Worm (Caenorhabditis elegans) whole organism, L2 larva: Measurements from ENCODE around the gene T16A9.3.

ENCODE experiments used
- C34F6.9 ChIP-seq: fragments of 150-350 bp; optimal IDR thresholded peaks from 2 replicates; lab custom pipeline; 2014; ENCODE audit warnings: missing biosample characterization, missing genetic modification characterization
- F13H6.1 ChIP-seq: sonication (generic microtip); optimal IDR thresholded peaks from 2 replicates; lab custom pipeline; 2016; ENCODE audit warnings: missing genetic modification characterization, missing compliant biosample characterization
- R02D3.7 ChIP-seq: fragments of 150-350 bp; optimal IDR thresholded peaks from 2 replicates; lab custom pipeline; 2014; ENCODE audit warnings: missing biosample characterization, missing genetic modification characterization
- Y55F3AM.14 ChIP-seq: fragments of 200-800 bp; sonication (Bioruptor generic); optimal IDR thresholded peaks from 2 replicates; lab custom pipeline; 2018; ENCODE audit warnings: mild to moderate bottlenecking, missing genetic modification characterization, missing compliant biosample characterization
- ZK546.5 ChIP-seq: sonication (generic microtip); optimal IDR thresholded peaks from 2 replicates; lab custom pipeline; 2017; ENCODE audit warnings: missing biosample characterization, missing genetic modification characterization
- aly-2 ChIP-seq: fragments of 150-350 bp; optimal IDR thresholded peaks from 2 replicates; lab custom pipeline; 2014; ENCODE audit warnings: missing biosample characterization, missing genetic modification characterization
- ama-1 ChIP-seq: fragments of 150-350 bp; optimal IDR thresholded peaks from 2 replicates; lab custom pipeline; 2018; ENCODE audit warnings: inconsistent platforms
- blmp-1 ChIP-seq: sonication (generic microtip); optimal IDR thresholded peaks from 2 replicates; lab custom pipeline; 2017; ENCODE audit warnings: missing genetic modification characterization, mild to moderate bottlenecking, missing compliant biosample characterization, antibody characterized with exemption, moderate library complexity; ENCODE audit not compliant: insufficient read depth
- ceh-16 ChIP-seq: fragments of 150-350 bp; optimal IDR thresholded peaks from 2 replicates; lab custom pipeline; 2014; ENCODE audit warnings: missing biosample characterization, missing genetic modification characterization
- ceh-82 ChIP-seq: fragments of 150-350 bp; optimal IDR thresholded peaks from 2 replicates; lab custom pipeline; 2014; ENCODE audit warnings: missing biosample characterization, missing genetic modification characterization
- crh-2 ChIP-seq: sonication (generic microtip); optimal IDR thresholded peaks from 2 replicates; lab custom pipeline; 2017; ENCODE audit warnings: missing biosample characterization, missing genetic modification characterization
- dmd-4 ChIP-seq: sonication (generic microtip); optimal IDR thresholded peaks from 2 replicates; lab custom pipeline; 2017; ENCODE audit warnings: missing biosample characterization, missing genetic modification characterization
- egl-27 ChIP-seq: sonication (generic microtip); optimal IDR thresholded peaks from 3 replicates; lab custom pipeline; 2017; ENCODE audit warnings: missing biosample characterization, missing genetic modification reagents, missing genetic modification characterization
- elt-1 ChIP-seq: fragments of 150-350 bp; optimal IDR thresholded peaks from 2 replicates; lab custom pipeline; 2014; ENCODE audit warnings: missing biosample characterization, missing genetic modification characterization
- elt-3 ChIP-seq: sonication (generic microtip); optimal IDR thresholded peaks from 2 replicates; lab custom pipeline; 2017; ENCODE audit warnings: missing biosample characterization, missing genetic modification characterization
- fos-1 ChIP-seq: fragments of 150-350 bp; optimal IDR thresholded peaks from 2 replicates; lab custom pipeline; 2014; ENCODE audit warnings: missing biosample characterization, missing genetic modification characterization
- gmeb-1 ChIP-seq: fragments of 150-350 bp; optimal IDR thresholded peaks from 2 replicates; lab custom pipeline; 2014; ENCODE audit warnings: missing biosample characterization, missing genetic modification characterization
- lin-11 ChIP-seq: fragments of 150-350 bp; sonication (generic microtip); optimal IDR thresholded peaks from 2 replicates; lab custom pipeline; 2014; ENCODE audit warnings: missing biosample characterization, missing genetic modification characterization, inconsistent platforms, mixed read lengths
- lin-13 ChIP-seq: fragments of 150-350 bp; optimal IDR thresholded peaks from 2 replicates; lab custom pipeline; 2014; ENCODE audit warnings: missing biosample characterization, missing genetic modification reagents, missing genetic modification characterization
- lin-39 ChIP-seq: fragments of 150-350 bp; optimal IDR thresholded peaks from 2 replicates; lab custom pipeline; 2014; ENCODE audit warnings: missing biosample characterization, missing genetic modification reagents, missing genetic modification characterization
- mab-5 ChIP-seq: fragments of 150-350 bp; optimal IDR thresholded peaks from 2 replicates; lab custom pipeline; 2014; ENCODE audit warnings: missing biosample characterization, missing genetic modification characterization
- mbf-1 ChIP-seq: sonication (generic microtip); optimal IDR thresholded peaks from 2 replicates; lab custom pipeline; 2017; ENCODE audit warnings: missing biosample characterization, missing genetic modification characterization
- mdl-1 ChIP-seq, 2 experiments: fragments of 150-350 bp in 1 of 2; sonication (generic microtip) in 1 of 2; optimal IDR thresholded peaks; 2 replicates each; lab custom pipeline; 2017; ENCODE audit warnings: missing biosample characterization in 2 of 2, missing genetic modification characterization in 2 of 2
- nhr-10 ChIP-seq: sonication (generic microtip); optimal IDR thresholded peaks from 2 replicates; lab custom pipeline; 2017; ENCODE audit warnings: missing biosample characterization, missing genetic modification characterization
- nhr-11 ChIP-seq: fragments of 150-350 bp; optimal IDR thresholded peaks from 2 replicates; lab custom pipeline; 2014; ENCODE audit warnings: missing biosample characterization, missing genetic modification characterization
- nhr-12 ChIP-seq: fragments of 150-350 bp; optimal IDR thresholded peaks from 2 replicates; lab custom pipeline; 2014; ENCODE audit warnings: missing biosample characterization, missing genetic modification characterization
- nhr-129 ChIP-seq: fragments of 150-350 bp; optimal IDR thresholded peaks from 2 replicates; lab custom pipeline; 2014; ENCODE audit warnings: missing biosample characterization, missing genetic modification characterization
- nhr-23 ChIP-seq: fragments of 150-350 bp; optimal IDR thresholded peaks from 2 replicates; lab custom pipeline; 2014; ENCODE audit warnings: missing biosample characterization, missing genetic modification reagents, missing genetic modification characterization
- nhr-25 ChIP-seq: fragments of 150-350 bp; sonication (generic microtip); optimal IDR thresholded peaks from 3 replicates; lab custom pipeline; 2014; ENCODE audit warnings: missing biosample characterization, missing genetic modification characterization
- nhr-6 ChIP-seq: fragments of 150-350 bp; optimal IDR thresholded peaks from 2 replicates; lab custom pipeline; 2014; ENCODE audit warnings: missing biosample characterization, missing genetic modification characterization
- sem-4 ChIP-seq: fragments of 150-350 bp; optimal IDR thresholded peaks from 2 replicates; lab custom pipeline; 2014; ENCODE audit warnings: missing biosample characterization, missing genetic modification reagents, missing genetic modification characterization
- skn-1 ChIP-seq: sonication (generic microtip); optimal IDR thresholded peaks from 2 replicates; lab custom pipeline; 2017; ENCODE audit warnings: missing biosample characterization, missing genetic modification characterization
- sma-3 ChIP-seq: sonication (generic microtip); optimal IDR thresholded peaks from 2 replicates; lab custom pipeline; 2016; ENCODE audit warnings: missing genetic modification reagents, missing genetic modification characterization, missing compliant biosample characterization
- unc-39 ChIP-seq: fragments of 150-350 bp; optimal IDR thresholded peaks from 2 replicates; lab custom pipeline; 2014; ENCODE audit warnings: missing biosample characterization, missing genetic modification characterization
- unc-55 ChIP-seq: fragments of 150-350 bp; sonication (generic microtip); optimal IDR thresholded peaks from 3 replicates; lab custom pipeline; 2014; ENCODE audit warnings: missing biosample characterization, missing genetic modification reagents, missing genetic modification characterization
- unc-62 ChIP-seq: fragments of 150-350 bp; optimal IDR thresholded peaks from 2 replicates; lab custom pipeline; 2014; ENCODE audit warnings: missing biosample characterization, missing genetic modification reagents, missing genetic modification characterization
- zag-1 ChIP-seq: fragments of 150-350 bp; optimal IDR thresholded peaks from 2 replicates; lab custom pipeline; 2014; ENCODE audit warnings: missing biosample characterization, missing genetic modification characterization
- ztf-1 ChIP-seq: fragments of 200-800 bp; sonication (Bioruptor generic); conservative IDR thresholded peaks from 2 replicates; pipeline ENCODE4 v1.3.6; 2022; ENCODE audit warnings: missing genetic modification characterization, missing compliant biosample characterization
- ztf-11 ChIP-seq: sonication (generic microtip); optimal IDR thresholded peaks from 2 replicates; lab custom pipeline; 2017; ENCODE audit warnings: missing biosample characterization, missing genetic modification characterization

Gene T16A9.3

DNA sequence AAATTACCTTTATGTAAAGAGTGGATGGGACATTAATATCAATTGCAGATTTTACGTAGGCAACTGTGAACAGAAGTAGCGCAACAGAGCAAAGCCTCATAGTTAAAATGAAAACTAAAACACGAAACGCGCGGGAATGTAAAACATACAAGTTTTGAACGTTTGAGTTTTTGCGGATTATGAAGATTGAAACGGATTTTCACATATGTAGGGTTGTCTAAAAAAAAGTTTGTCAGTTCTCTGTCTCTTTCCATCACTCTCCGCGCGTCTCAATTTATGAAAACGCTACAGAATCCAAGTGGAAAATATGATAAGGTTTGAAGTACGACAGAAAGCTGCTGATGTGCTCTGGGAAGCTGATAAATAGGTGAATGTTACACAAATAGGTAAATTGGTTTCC is 41.4 kb downstream of the T16A9.3 start, which contains the start of gene K02E11.3:
Gene K02E11.3 (minus strand): TSS at position 101 of the 400 bp plus-strand sequence.
- TF ChIP-seq elt-3 (tag; lab: Kevin White, UChicago) (no peak), nhr-129 (tag; lab: Kevin White, UChicago) (no peak), ama-1 (lab: Kevin White, UChicago) (no peak), unc-55 (GFP tag; lab: Kevin White, UChicago) (no peak), egl-27 (tag; lab: Kevin White, UChicago) (no peak), R02D3.7 (no peak), unc-39 (tag; lab: Kevin White, UChicago) (no peak), lin-11 (no peak), crh-2 (tag; lab: Kevin White, UChicago) (no peak), unc-62 (no peak), ztf-1 (GFP tag; lab: Robert Waterston, UW) (no peak), nhr-23 (tag; lab: Kevin White, UChicago) (no peak), skn-1 (no peak), fos-1 (no peak), zag-1 (tag; lab: Kevin White, UChicago) (no peak), ceh-82 (tag; lab: Kevin White, UChicago) (no peak), lin-39 (tag; lab: Kevin White, UChicago) (no peak), nhr-12 (tag; lab: Kevin White, UChicago) (no peak), C34F6.9 (tag; lab: Kevin White, UChicago) (no peak), elt-1 (tag; lab: Kevin White, UChicago) (no peak)

DNA sequence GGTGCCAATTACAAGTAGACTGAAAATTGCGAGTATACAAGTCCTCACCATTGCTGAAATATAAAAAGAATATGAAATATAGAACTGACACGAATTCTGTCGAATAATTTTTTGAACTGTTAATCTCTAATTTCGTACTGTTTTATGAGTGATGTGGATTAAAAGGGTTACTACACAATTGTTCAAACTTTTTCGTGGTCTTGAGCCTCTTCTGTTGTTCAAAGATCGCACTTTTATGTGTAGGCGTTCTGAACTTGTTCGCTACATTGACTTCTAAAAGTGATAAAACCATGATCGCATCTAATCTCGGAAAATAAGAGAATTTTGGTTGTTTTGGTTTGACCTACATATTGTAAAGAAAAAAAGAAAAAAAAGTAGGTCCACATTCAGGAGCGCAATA is 42.7 kb downstream of the T16A9.3 start, which contains the start of gene K02E11.4:
Gene K02E11.4 (minus strand): TSS at position 101 of the 400 bp plus-strand sequence.
- no peak for TF ChIP-seq lin-13 (GFP tag; lab: Kevin White, UChicago)
- no peak for TF ChIP-seq nhr-25 (tag; lab: Kevin White, UChicago)
- TF ChIP-seq sma-3 (GFP tag; lab: Kevin White, UChicago) = no peak
- TF ChIP-seq mab-5 (tag; lab: Kevin White, UChicago) = no peak
- no peak for TF ChIP-seq egl-27 (tag; lab: Kevin White, UChicago)
- TF ChIP-seq, all 48 proteins: peak for 0

DNA sequence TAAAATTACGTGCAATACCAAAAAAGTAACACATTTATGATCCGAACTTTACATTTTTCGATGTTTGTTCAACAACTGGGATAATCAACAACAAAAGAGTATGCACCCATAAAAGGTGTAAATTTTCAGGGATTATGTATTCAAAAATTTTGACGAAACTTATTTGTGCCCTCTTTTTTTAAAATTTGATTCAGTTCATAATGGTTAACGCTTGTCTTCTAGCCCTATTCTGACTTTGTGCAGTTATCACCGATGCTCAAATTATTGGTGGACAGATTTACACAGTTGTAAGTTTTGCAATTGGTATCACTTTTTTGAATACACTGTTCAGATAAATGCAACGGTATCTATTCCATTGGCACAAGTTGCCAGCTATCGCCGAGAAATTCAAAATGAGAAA is 43.3 kb downstream of the T16A9.3 start, which contains the start of gene K02E11.6:
Gene K02E11.6 (plus strand): TSS at position 149 of the 400 bp plus-strand sequence.
- TF ChIP-seq sem-4 (no peak), nhr-23 (tag; lab: Kevin White, UChicago) (no peak), lin-39 (tag; lab: Kevin White, UChicago) (no peak), lin-11 (no peak), C34F6.9 (tag; lab: Kevin White, UChicago) (no peak), F13H6.1 (tag; lab: Kevin White, UChicago) (no peak), sma-3 (GFP tag; lab: Kevin White, UChicago) (no peak), unc-39 (tag; lab: Kevin White, UChicago) (no peak), nhr-10 (no peak), mdl-1 (tag; optimal IDR thresholded peaks at IDR 0.05; lab: Kevin White, UChicago) (no peak), gmeb-1 (tag; lab: Kevin White, UChicago) (no peak), elt-1 (tag; lab: Kevin White, UChicago) (no peak)

ce11 chrV:14252025-14252424 is 46.7 kb downstream of the T16A9.3 start, which contains the start of gene K02E11.5:
Gene K02E11.5 (plus strand): TSS chrV:14252325.
- no peak for TF ChIP-seq blmp-1 (tag; lab: Kevin White, UChicago)
- no peak for TF ChIP-seq C34F6.9 (tag; lab: Kevin White, UChicago)
- TF ChIP-seq unc-55 (GFP tag; lab: Kevin White, UChicago) = no peak
- no peak for TF ChIP-seq gmeb-1 (tag; lab: Kevin White, UChicago)
- no peak for TF ChIP-seq nhr-11
- TF ChIP-seq F13H6.1 (tag; lab: Kevin White, UChicago) = no peak
- TF ChIP-seq nhr-129 (tag; lab: Kevin White, UChicago) = no peak
- TF ChIP-seq nhr-6 (tag; lab: Kevin White, UChicago) = no peak
- no peak for TF ChIP-seq sma-3 (GFP tag; lab: Kevin White, UChicago)

ce11 chrV:14254221-14254620 is 48.9 kb downstream of the T16A9.3 start, which contains the start of gene K02E11.7:
Gene K02E11.7 (minus strand): TSS chrV:14254321.
- TF ChIP-seq unc-39 (tag; lab: Kevin White, UChicago) (no peak), dmd-4 (no peak), ZK546.5 (tag; lab: Kevin White, UChicago) (no peak), ztf-11 (tag; lab: Kevin White, UChicago) (no peak), aly-2 (tag; lab: Kevin White, UChicago) (no peak), elt-3 (tag; lab: Kevin White, UChicago) (no peak), ztf-1 (GFP tag; lab: Robert Waterston, UW) (no peak), mab-5 (tag; lab: Kevin White, UChicago) (no peak), lin-11 (no peak), mbf-1 (no peak), Y55F3AM.14 (no peak), unc-62 (no peak), ceh-16 (tag; lab: Kevin White, UChicago) (no peak)
